Fruit fly (Drosophila melanogaster) whole organism, embryonic: ENCODE results near the gene dUTPase.

ENCODE experiments used
- Atf6 ChIP-seq: fragments of 200-800 bp; sonication (Bioruptor generic); IDR thresholded peaks from 2 replicates; pipeline ENCODE4 v1.3.6; 2022; ENCODE audit warnings: missing biosample characterization, missing genetic modification characterization
- CG10366 ChIP-seq: fragments of 200-800 bp; sonication (Bioruptor generic); IDR thresholded peaks from 2 replicates; pipeline ENCODE4 v1.3.6; 2022; ENCODE audit warnings: missing biosample characterization, missing genetic modification characterization
- CG11723 ChIP-seq: fragments of 200-800 bp; sonication (Bioruptor generic); optimal IDR thresholded peaks from 2 replicates; lab custom pipeline; 2017; ENCODE audit warnings: missing biosample characterization, mild to moderate bottlenecking, missing genetic modification characterization
- CG12219 ChIP-seq: fragments of 200-800 bp; sonication (Bioruptor generic); optimal IDR thresholded peaks from 3 replicates; lab custom pipeline; 2018; ENCODE audit warnings: missing biosample characterization, mild to moderate bottlenecking, missing genetic modification characterization
- CG13624 ChIP-seq: fragments of 200-800 bp; sonication (Bioruptor generic); optimal IDR thresholded peaks from 2 replicates; lab custom pipeline; 2016; ENCODE audit warnings: missing biosample characterization, missing genetic modification characterization
- CG13775 ChIP-seq: fragments of 200-800 bp; sonication (Bioruptor generic); optimal IDR thresholded peaks from 3 replicates; lab custom pipeline; 2017; ENCODE audit warnings: missing biosample characterization, mild to moderate bottlenecking, missing genetic modification characterization
- CG14441 ChIP-seq: fragments of 200-800 bp; sonication (Bioruptor generic); IDR thresholded peaks from 2 replicates; pipeline ENCODE4 v1.3.6; 2022; ENCODE audit warnings: missing biosample characterization, missing genetic modification characterization
- CG1602 ChIP-seq: fragments of 200-800 bp; sonication (Bioruptor generic); optimal IDR thresholded peaks from 3 replicates; lab custom pipeline; 2016; ENCODE audit warnings: missing biosample characterization, missing genetic modification characterization
- CG16813 ChIP-seq: fragments of 200-800 bp; sonication (Bioruptor generic); IDR thresholded peaks from 3 replicates; pipeline ENCODE4 v1.3.6; 2022; ENCODE audit warnings: missing biosample characterization, missing genetic modification characterization; ENCODE audit not compliant: partially characterized antibody
- CG17385 ChIP-seq: fragments of 200-800 bp; sonication (Bioruptor generic); optimal IDR thresholded peaks from 3 replicates; lab custom pipeline; 2018; ENCODE audit warnings: missing biosample characterization, mild to moderate bottlenecking, missing genetic modification characterization
- CG18476 ChIP-seq: fragments of 200-800 bp; sonication (Bioruptor generic); optimal IDR thresholded peaks from 2 replicates; lab custom pipeline; 2016; ENCODE audit warnings: missing biosample characterization, mild to moderate bottlenecking, missing genetic modification characterization
- CG18764 ChIP-seq: fragments of 200-800 bp; sonication (Bioruptor generic); optimal IDR thresholded peaks from 3 replicates; lab custom pipeline; 2016; ENCODE audit warnings: missing biosample characterization, missing genetic modification characterization
- CG2120 ChIP-seq: fragments of 200-800 bp; sonication (Bioruptor generic); optimal IDR thresholded peaks from 3 replicates; lab custom pipeline; 2016; ENCODE audit warnings: missing biosample characterization, missing genetic modification characterization
- CG3281 ChIP-seq: fragments of 200-800 bp; sonication (Bioruptor generic); optimal IDR thresholded peaks from 3 replicates; lab custom pipeline; 2017; ENCODE audit warnings: missing biosample characterization, mild to moderate bottlenecking, missing genetic modification characterization
- CG4424 ChIP-seq: fragments of 200-800 bp; sonication (Bioruptor generic); optimal IDR thresholded peaks from 3 replicates; lab custom pipeline; 2016; ENCODE audit warnings: missing biosample characterization, missing genetic modification characterization
- CG4707 ChIP-seq: fragments of 200-800 bp; sonication (Bioruptor generic); optimal IDR thresholded peaks from 2 replicates; lab custom pipeline; 2018; ENCODE audit warnings: missing biosample characterization, mild to moderate bottlenecking, missing genetic modification characterization, moderate library complexity
- CG4854 ChIP-seq: fragments of 200-800 bp; sonication (Bioruptor generic); optimal IDR thresholded peaks from 2 replicates; lab custom pipeline; 2016; ENCODE audit warnings: missing biosample characterization, missing genetic modification characterization, inconsistent platforms
- CG5245 ChIP-seq: fragments of 200-800 bp; sonication (Bioruptor generic); optimal IDR thresholded peaks from 3 replicates; lab custom pipeline; 2016; ENCODE audit warnings: missing biosample characterization, missing genetic modification characterization
- CG6272 ChIP-seq: fragments of 200-800 bp; sonication (Bioruptor generic); IDR thresholded peaks from 2 replicates; pipeline ENCODE4 v1.3.6; 2022; ENCODE audit warnings: missing biosample characterization, missing genetic modification characterization
- CG7357 ChIP-seq: fragments of 200-800 bp; sonication (Bioruptor generic); IDR thresholded peaks from 3 replicates; pipeline ENCODE4 v1.3.6; 2022; ENCODE audit warnings: missing biosample characterization, missing genetic modification characterization
- CG8290 ChIP-seq, 3 experiments: fragments of 200-800 bp; sonication (Bioruptor generic); optimal IDR thresholded peaks; 2 replicates each; lab custom pipeline; 2016 to 2019; ENCODE audit warnings: missing biosample characterization in 3 of 3, missing genetic modification characterization in 3 of 3, mild to moderate bottlenecking in 2 of 3, moderate library complexity in 1 of 3
- CG8359 ChIP-seq: fragments of 200-800 bp; sonication (Bioruptor generic); optimal IDR thresholded peaks from 2 replicates; lab custom pipeline; 2017; ENCODE audit warnings: missing biosample characterization, mild to moderate bottlenecking, missing genetic modification characterization, borderline replicate concordance
- CG9215 ChIP-seq: fragments of 200-800 bp; sonication (Bioruptor generic); IDR thresholded peaks from 2 replicates; pipeline ENCODE4 v1.3.6; 2022; ENCODE audit warnings: missing biosample characterization, missing genetic modification characterization
- CG9932 ChIP-seq: fragments of 200-800 bp; sonication (Bioruptor generic); IDR thresholded peaks from 2 replicates; pipeline ENCODE4 v1.3.6; 2022; ENCODE audit warnings: missing biosample characterization, missing genetic modification characterization
- Dad ChIP-seq: fragments of 200-800 bp; sonication (Bioruptor generic); optimal IDR thresholded peaks from 3 replicates; lab custom pipeline; 2016; ENCODE audit warnings: missing biosample characterization, missing genetic modification characterization
- Dip3 ChIP-seq: fragments of 200-800 bp; sonication (Bioruptor generic); optimal IDR thresholded peaks from 3 replicates; lab custom pipeline; 2016; ENCODE audit warnings: missing biosample characterization, missing genetic modification characterization
- Dll ChIP-seq: fragments of 200-800 bp; sonication (Bioruptor generic); IDR thresholded peaks from 4 replicates; pipeline ENCODE4 v1.3.6; 2022; ENCODE audit warnings: missing biosample characterization, missing genetic modification characterization; ENCODE audit not compliant: partially characterized antibody
- Fer3 ChIP-seq: fragments of 200-800 bp; sonication (Bioruptor generic); optimal IDR thresholded peaks from 2 replicates; lab custom pipeline; 2018; ENCODE audit warnings: missing biosample characterization, mild to moderate bottlenecking, missing genetic modification characterization, moderate library complexity
- H15 ChIP-seq: fragments of 200-800 bp; sonication (Bioruptor generic); IDR thresholded peaks from 3 replicates; pipeline ENCODE4 v1.3.6; 2022; ENCODE audit warnings: missing biosample characterization, missing genetic modification characterization
- Hey ChIP-seq: fragments of 200-800 bp; sonication (Bioruptor generic); optimal IDR thresholded peaks from 3 replicates; lab custom pipeline; 2018; ENCODE audit warnings: missing biosample characterization, mild to moderate bottlenecking, missing genetic modification characterization
- Hr3 ChIP-seq: fragments of 200-800 bp; sonication (Bioruptor generic); optimal IDR thresholded peaks from 3 replicates; lab custom pipeline; 2016; ENCODE audit warnings: missing biosample characterization, missing genetic modification characterization
- Kr ChIP-seq: fragments of 200-800 bp; sonication (Bioruptor generic); optimal IDR thresholded peaks from 2 replicates; lab custom pipeline; 2017; ENCODE audit warnings: missing biosample characterization, mild to moderate bottlenecking, missing genetic modification characterization
- Meics ChIP-seq: fragments of 200-800 bp; sonication (Bioruptor generic); optimal IDR thresholded peaks from 2 replicates; lab custom pipeline; 2017; ENCODE audit warnings: missing biosample characterization, mild to moderate bottlenecking, missing genetic modification characterization
- Mrtf ChIP-seq: fragments of 200-800 bp; sonication (Bioruptor generic); IDR thresholded peaks from 3 replicates; pipeline ENCODE4 v1.3.6; 2022; ENCODE audit warnings: missing biosample characterization, missing genetic modification characterization
- Neu2 ChIP-seq: fragments of 200-800 bp; sonication (Bioruptor generic); optimal IDR thresholded peaks from 3 replicates; lab custom pipeline; 2016; ENCODE audit warnings: missing biosample characterization, missing genetic modification characterization, borderline replicate concordance
- Sin3A ChIP-seq: fragments of >200 bp; optimal IDR thresholded peaks from 2 replicates; lab custom pipeline; 2018
- chn ChIP-seq: fragments of 200-800 bp; sonication (Bioruptor generic); optimal IDR thresholded peaks from 2 replicates; lab custom pipeline; 2016; ENCODE audit warnings: missing biosample characterization, missing genetic modification characterization
- dan ChIP-seq: fragments of 200-800 bp; sonication (Bioruptor generic); IDR thresholded peaks from 2 replicates; pipeline ENCODE4 v1.3.6; 2022; ENCODE audit warnings: missing biosample characterization, missing genetic modification characterization
- disco-r ChIP-seq: fragments of 200-800 bp; sonication (Bioruptor generic); optimal IDR thresholded peaks from 2 replicates; lab custom pipeline; 2016; ENCODE audit warnings: missing biosample characterization, missing genetic modification characterization
- dmrt11E ChIP-seq: fragments of 200-800 bp; sonication (Bioruptor generic); optimal IDR thresholded peaks from 3 replicates; lab custom pipeline; 2018; ENCODE audit warnings: missing biosample characterization, mild to moderate bottlenecking, missing genetic modification characterization, moderate library complexity
- dmrt99B ChIP-seq: fragments of 200-800 bp; sonication (Bioruptor generic); optimal IDR thresholded peaks from 2 replicates; lab custom pipeline; 2018; ENCODE audit warnings: missing biosample characterization, mild to moderate bottlenecking, missing genetic modification characterization, moderate library complexity
- dpn ChIP-seq, 2 experiments: fragments of 200-800 bp; sonication (Bioruptor generic); optimal IDR thresholded peaks; 3 replicates each; lab custom pipeline; 2016; ENCODE audit warnings: missing biosample characterization in 2 of 2, missing genetic modification characterization in 2 of 2
- fd3F ChIP-seq: fragments of 200-800 bp; sonication (Bioruptor generic); optimal IDR thresholded peaks from 2 replicates; lab custom pipeline; 2018; ENCODE audit warnings: missing biosample characterization, mild to moderate bottlenecking, missing genetic modification characterization, moderate library complexity
- gt ChIP-seq: fragments of 200-800 bp; sonication (Bioruptor generic); IDR thresholded peaks from 2 replicates; pipeline ENCODE4 v1.3.6; 2022; ENCODE audit warnings: missing biosample characterization, missing genetic modification characterization
- h ChIP-seq: fragments of >200 bp; optimal IDR thresholded peaks from 2 replicates; lab custom pipeline; 2017
- klu ChIP-seq: fragments of 200-800 bp; sonication (Bioruptor generic); IDR thresholded peaks from 2 replicates; pipeline ENCODE4 v1.3.6; 2022; ENCODE audit warnings: missing biosample characterization, missing genetic modification characterization
- run ChIP-seq: fragments of 200-800 bp; sonication (Bioruptor generic); optimal IDR thresholded peaks from 3 replicates; lab custom pipeline; 2018; ENCODE audit warnings: missing biosample characterization, mild to moderate bottlenecking, missing genetic modification characterization
- slbo ChIP-seq: fragments of 200-800 bp; sonication (Bioruptor generic); IDR thresholded peaks from 2 replicates; pipeline ENCODE4 v1.3.6; 2022; ENCODE audit warnings: missing biosample characterization, missing genetic modification characterization
- tio ChIP-seq: fragments of 200-800 bp; sonication (Bioruptor generic); optimal IDR thresholded peaks from 2 replicates; lab custom pipeline; 2017; ENCODE audit warnings: missing biosample characterization, missing genetic modification characterization, inconsistent platforms
- trem ChIP-seq: fragments of 200-800 bp; optimal IDR thresholded peaks from 3 replicates; lab custom pipeline; 2019; ENCODE audit warnings: missing biosample characterization, mild to moderate bottlenecking, missing genetic modification characterization, moderate library complexity

dUTPase gene

dm6 chr2L:11057333-11058110 lies 46.4 kb downstream of the dUTPase start (continued):
- TF ChIP-seq CG8290 (GFP tag; optimal IDR thresholded peaks at IDR 0.05; lab: Kevin White, UChicago) (peak; percentile 35), CG8290 (tag; optimal IDR thresholded peaks at IDR 0.05; lab: Kevin White, UChicago) (peak; percentile 25 to 44), Sin3A (lab: Kevin White, UChicago) (no peak), CG4854 (GFP tag; lab: Kevin White, UChicago) (no peak), Fer3 (tag; lab: Kevin White, UChicago) (peak; percentile 44), CG18476 (GFP tag; lab: Kevin White, UChicago) (no peak), CG3281 (GFP tag; lab: Kevin White, UChicago) (peak; percentile 51), dmrt99B (tag; lab: Kevin White, UChicago) (peak; percentile 91), Kr (GFP tag; lab: Kevin White, UChicago) (no peak), dpn (GFP tag; optimal IDR thresholded peaks at IDR 0.05; lab: Kevin White, UChicago) (peak; percentile 43 to 86), CG11723 (GFP tag; lab: Kevin White, UChicago) (peak; percentile 56), CG16813 (GFP tag; lab: Robert Waterston, UW) (no peak), tio (peak; percentile 78), CG6272 (no peak), CG13775 (GFP tag; lab: Kevin White, UChicago) (peak; percentile 71), CG9215 (GFP tag; lab: Robert Waterston, UW) (no peak; the same call in 1 of the 2 replicates), slbo (GFP tag; lab: Robert Waterston, UW) (peak; percentile 89), Neu2 (GFP tag; lab: Kevin White, UChicago) (no peak), CG7357 (no peak), CG4424 (GFP tag; lab: Kevin White, UChicago) (peak; percentile 62), CG13624 (GFP tag; lab: Kevin White, UChicago) (peak; percentile 0), chn (GFP tag; lab: Kevin White, UChicago) (peak; percentile 77), CG5245 (GFP tag; lab: Kevin White, UChicago) (no peak), Meics (peak; percentile 81), disco-r (GFP tag; lab: Kevin White, UChicago) (peak; percentile 63), CG1602 (GFP tag; lab: Kevin White, UChicago) (peak; percentile 66), dmrt11E (tag; lab: Kevin White, UChicago) (peak; percentile 66), klu (GFP tag; lab: Robert Waterston, UW) (peak; percentile 42; the same call in 1 of the 2 replicates), Dip3 (GFP tag; lab: Kevin White, UChicago) (peak; percentile 26), CG2120 (GFP tag; lab: Kevin White, UChicago) (peak; percentile 85), Hr3 (peak; percentile 79), fd3F (GFP tag; lab: Kevin White, UChicago) (peak; percentile 64), Hey (tag; lab: Kevin White, UChicago) (no peak), CG17385 (GFP tag; lab: Kevin White, UChicago) (peak; percentile 72), run (tag; lab: Kevin White, UChicago) (no peak), gt (GFP tag; lab: Robert Waterston, UW) (no peak), Dll (no peak), CG4707 (GFP tag; lab: Kevin White, UChicago) (peak; percentile 33), H15 (GFP tag; lab: Robert Waterston, UW) (no peak; the same call in 2 of the 3 replicates), CG9932 (GFP tag; lab: Robert Waterston, UW) (peak; percentile 74), CG18764 (GFP tag; lab: Kevin White, UChicago) (no peak), CG14441 (GFP tag; lab: Robert Waterston, UW) (peak; percentile 59), CG8359 (no peak), Dad (peak; percentile 52), h (lab: Kevin White, UChicago) (no peak), Mrtf (GFP tag; lab: Robert Waterston, UW) (peak; percentile 81), Atf6 (GFP tag; lab: Robert Waterston, UW) (peak; percentile 57), trem (peak; percentile 50), CG12219 (GFP tag; lab: Kevin White, UChicago) (peak; percentile 74), CG10366 (GFP tag; lab: Robert Waterston, UW) (peak; percentile 75), dan (GFP tag; lab: Robert Waterston, UW) (no peak)
